Fruit fly (Drosophila melanogaster): ENCODE results near the gene CG13063.

- TF ChIP-seq CG8159 (tag; optimal IDR thresholded peaks at IDR 0.05) (no peak), CG4496 (GFP tag; IDR thresholded peaks at IDR 0.05) (no peak), CG32121 (GFP tag; IDR thresholded peaks at IDR 0.05) (no peak), CG12605 (GFP tag; IDR thresholded peaks at IDR 0.05) (no peak), EcR (GFP tag; optimal IDR thresholded peaks at IDR 0.05) (peak; percentile 13), CG9948 (tag; optimal IDR thresholded peaks at IDR 0.05) (no peak), CG17806 (tag; optimal IDR thresholded peaks at IDR 0.05) (no peak), CG8301 (tag; optimal IDR thresholded peaks at IDR 0.05) (no peak)
Observed at dm6 chr3L:16272338-16272959, 34.0 kb upstream of the CG13063 start, which contains the start of gene CG13066.
